Fruit fly (Drosophila melanogaster): ENCODE results near the gene CG32856.

Gene CG32856

dm6 chr3R:15965169-15965568 lies at the start of gene CG32856, which contains the start of gene Rbf2 (continued):
- TF ChIP-seq CG13624 (GFP tag; optimal IDR thresholded peaks at IDR 0.05) (peak; percentile 79), dan (GFP tag; IDR thresholded peaks at IDR 0.05) (no peak), CG11093 (GFP tag; IDR thresholded peaks at IDR 0.05) (no peak), Lim3 (GFP tag; IDR thresholded peaks at IDR 0.05) (no peak), CG18764 (GFP tag; optimal IDR thresholded peaks at IDR 0.05) (no peak), CG18619 (GFP tag; optimal IDR thresholded peaks at IDR 0.05) (peak; percentile 71), trh (GFP tag; optimal IDR thresholded peaks at IDR 0.05) (peak; percentile 11), bab2 (GFP tag; optimal IDR thresholded peaks at IDR 0.05) (peak; percentile 78), CG6272 (GFP tag; IDR thresholded peaks at IDR 0.05) (no peak), gfzf (GFP tag; optimal IDR thresholded peaks at IDR 0.05) (peak; percentile 28), eyg (GFP tag; optimal IDR thresholded peaks at IDR 0.05) (no peak), esg (GFP tag; conservative IDR thresholded peaks at IDR 0.05) (peak; percentile 87), Mes4 (GFP tag; optimal IDR thresholded peaks at IDR 0.05) (peak; percentile 68), ewg (GFP tag; optimal IDR thresholded peaks at IDR 0.05) (peak; percentile 43), CG6683 (GFP tag; optimal IDR thresholded peaks at IDR 0.05) (no peak), Hand (GFP tag; optimal IDR thresholded peaks at IDR 0.05) (peak; percentile 61), CG3995 (GFP tag; optimal IDR thresholded peaks at IDR 0.05) (peak; percentile 87), HmgD (GFP tag; optimal IDR thresholded peaks at IDR 0.05) (no peak), ken (GFP tag; IDR thresholded peaks at IDR 0.05) (no peak; the same call in 1 of the 3 replicates), CG7271 (tag; optimal IDR thresholded peaks at IDR 0.05) (no peak), stc (GFP tag; IDR thresholded peaks at IDR 0.05) (no peak), Poxn (GFP tag; IDR thresholded peaks at IDR 0.05) (no peak), Atf6 (GFP tag; IDR thresholded peaks at IDR 0.05) (peak; percentile 86), CG15073 (GFP tag; optimal IDR thresholded peaks at IDR 0.05) (peak; percentile 4), CG3163 (GFP tag; optimal IDR thresholded peaks at IDR 0.05) (no peak), Drgx (GFP tag; IDR thresholded peaks at IDR 0.05) (no peak), CG8478 (optimal IDR thresholded peaks at IDR 0.05) (no peak), pnt (GFP tag; optimal IDR thresholded peaks at IDR 0.05) (peak; percentile 29), CG4282 (GFP tag; optimal IDR thresholded peaks at IDR 0.05) (no peak), Sox100B (GFP tag; optimal IDR thresholded peaks at IDR 0.05) (no peak), Fer1 (GFP tag; optimal IDR thresholded peaks at IDR 0.05) (peak; percentile 16), Aef1 (GFP tag; IDR thresholded peaks at IDR 0.05) (no peak; the same call in 1 of the 3 replicates), h (optimal IDR thresholded peaks at IDR 0.05) (no peak), CG17385 (GFP tag; optimal IDR thresholded peaks at IDR 0.05) (peak; percentile 80), CG12104 (GFP tag; optimal IDR thresholded peaks at IDR 0.05) (no peak), CG16813 (GFP tag; IDR thresholded peaks at IDR 0.05; ENCODE audit: partially characterized antibody) (peak; percentile 79), dmrt99B (tag; optimal IDR thresholded peaks at IDR 0.05) (no peak), gcm (GFP tag; optimal IDR thresholded peaks at IDR 0.05) (no peak), sens-2 (GFP tag; IDR thresholded peaks at IDR 0.05) (no peak), peb (GFP tag; IDR thresholded peaks at IDR 0.05) (no peak), Hmr (GFP tag; optimal IDR thresholded peaks at IDR 0.05) (peak; percentile 83), CrebB (tag; optimal IDR thresholded peaks at IDR 0.05) (peak; percentile 65), CG13424 (tag; optimal IDR thresholded peaks at IDR 0.05) (peak; percentile 91), Deaf1 (tag; optimal IDR thresholded peaks at IDR 0.05) (no peak), sim (GFP tag; IDR thresholded peaks at IDR 0.05) (no peak), CG17186 (GFP tag; optimal IDR thresholded peaks at IDR 0.05) (peak; percentile 14), Adf1 (GFP tag; IDR thresholded peaks at IDR 0.05) (peak; percentile 64; the same call in 1 of the 2 replicates), lbe (GFP tag; optimal IDR thresholded peaks at IDR 0.05) (no peak), lov (optimal IDR thresholded peaks at IDR 0.05) (no peak), lov (GFP tag; IDR thresholded peaks at IDR 0.05) (no peak), seq (GFP tag; IDR thresholded peaks at IDR 0.05) (peak; percentile 65; the same call in 1 of the 2 replicates), CG13296 (GFP tag; optimal IDR thresholded peaks at IDR 0.05) (peak; percentile 76), CoRest (tag; optimal IDR thresholded peaks at IDR 0.05) (peak; percentile 93)

All from whole organism, embryonic.